Worm (Caenorhabditis elegans): ENCODE data around the gene clec-64.

DNA sequence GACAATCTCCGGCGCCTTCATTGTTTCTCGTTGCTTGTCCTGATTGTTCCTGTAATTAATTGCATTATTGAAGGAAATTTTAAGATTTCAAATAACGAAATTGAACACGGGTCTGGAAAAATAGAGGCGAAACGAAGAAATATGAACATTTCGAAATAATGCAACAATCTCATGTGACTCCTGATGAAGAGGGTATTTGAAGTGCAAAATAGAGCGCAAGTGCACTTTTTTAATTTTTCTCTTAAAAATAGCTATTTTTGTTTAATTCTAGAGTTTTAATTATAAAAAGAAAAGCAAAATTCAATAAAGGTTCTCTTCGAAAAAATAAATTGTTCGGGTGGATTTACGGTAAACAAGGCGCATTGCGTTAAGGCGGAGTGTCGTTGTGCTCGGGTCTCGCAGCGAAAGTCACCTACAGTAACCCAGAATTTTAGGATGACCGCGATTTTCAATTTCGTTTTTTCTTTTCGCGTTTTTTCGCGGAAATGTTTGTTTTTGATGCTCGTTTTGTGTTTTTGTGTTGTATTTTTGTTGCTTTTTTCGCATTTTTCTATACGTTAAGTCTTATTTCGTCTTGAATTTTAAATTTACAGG, 21.0 kb downstream of the clec-64 start, which contains the start of the genes F58G1.2 and wago-4:
- TF ChIP-seq elt-2 (tag; optimal IDR thresholded peaks at IDR 0.05) = no peak
- TF ChIP-seq che-1 (tag; optimal IDR thresholded peaks at IDR 0.05) = no peak
- TF ChIP-seq sox-2 (GFP tag; IDR thresholded peaks at IDR 0.05) = no peak
- no peak for TF ChIP-seq ceh-19 (GFP tag; optimal IDR thresholded peaks at IDR 0.05)
- TF ChIP-seq hlh-15 (tag; optimal IDR thresholded peaks at IDR 0.05) = no peak

All from whole organism, late embryonic.